Worm (Caenorhabditis elegans) whole organism, L4 larva: ENCODE data around the gene T12B5.15.

Experiments
- F26F4.8 ChIP-seq: fragments of 200-800 bp; sonication (Bioruptor generic); conservative IDR thresholded peaks from 2 replicates; pipeline ENCODE4 v1.3.6; 2022; ENCODE audit warnings: missing genetic modification characterization, missing compliant biosample characterization
- R02D3.7 ChIP-seq: fragments of 150-350 bp; sonication (generic microtip); optimal IDR thresholded peaks from 3 replicates; lab custom pipeline; 2014; ENCODE audit warnings: missing biosample characterization, missing genetic modification characterization
- T26A8.4 ChIP-seq: fragments of 200-800 bp; sonication (Bioruptor generic); IDR thresholded peaks from 2 replicates; pipeline ENCODE4 v1.3.6; 2022; ENCODE audit warnings: missing genetic modification characterization, missing compliant biosample characterization
- lin-39 ChIP-seq: fragments of 150-350 bp; optimal IDR thresholded peaks from 2 replicates; lab custom pipeline; 2014; ENCODE audit warnings: missing biosample characterization, missing genetic modification reagents, missing genetic modification characterization
- mxl-3 ChIP-seq: fragments of 200-800 bp; sonication (Bioruptor generic); optimal IDR thresholded peaks from 2 replicates; lab custom pipeline; 2018; ENCODE audit warnings: mild to moderate bottlenecking, missing genetic modification characterization, missing compliant biosample characterization

- TF ChIP-seq lin-39 (tag; lab: Kevin White, UChicago): no peak
- no peak for TF ChIP-seq mxl-3 (GFP tag; lab: Kevin White, UChicago)
- TF ChIP-seq R02D3.7 (tag; lab: Kevin White, UChicago): no peak
- TF ChIP-seq F26F4.8: no peak
- no peak for TF ChIP-seq T26A8.4 (GFP tag; lab: Robert Waterston, UW)
Observed at ce11 chrIII:916897-917296, 37.6 kb downstream of the T12B5.15 start, which contains the start of gene idpp-13.
